Worm (Caenorhabditis elegans): ENCODE data around the gene B0348.2.

B0348.2 gene

DNA sequence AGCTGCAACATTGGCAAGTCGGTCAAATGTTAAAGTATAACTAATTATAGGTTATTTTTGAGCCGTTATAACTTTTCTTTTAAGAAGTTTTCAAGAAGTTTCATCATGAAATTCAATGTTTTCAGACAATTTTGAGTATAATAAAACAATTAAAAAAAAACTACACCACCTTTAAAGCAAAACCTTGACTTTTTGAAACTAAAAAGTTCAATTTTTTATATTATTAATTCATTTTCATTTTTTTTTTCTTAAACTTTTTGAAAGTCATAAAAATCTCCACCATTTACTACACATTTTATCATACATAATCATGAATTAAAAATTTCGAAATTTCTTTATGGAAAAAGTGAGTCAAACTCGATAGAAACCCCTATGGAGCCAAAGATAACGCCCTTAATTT lies at the start of gene B0348.2:
B0348.2 (plus strand) TSS at position 301 of the 400 bp plus-strand sequence.
- no peak for TF ChIP-seq lin-13 (tag; optimal IDR thresholded peaks at IDR 0.05)
- no peak for TF ChIP-seq nhr-28 (tag; optimal IDR thresholded peaks at IDR 0.05)
- TF ChIP-seq ceh-83 (GFP tag; optimal IDR thresholded peaks at IDR 0.05): no peak
- no peak for TF ChIP-seq elt-3 (tag; optimal IDR thresholded peaks at IDR 0.05)
- no peak for TF ChIP-seq ceh-43 (GFP tag; optimal IDR thresholded peaks at IDR 0.05)
- no peak for TF ChIP-seq flh-1 (GFP tag; optimal IDR thresholded peaks at IDR 0.05)
- no peak for TF ChIP-seq mab-5 (tag; optimal IDR thresholded peaks at IDR 0.05)
- no peak for TF ChIP-seq cnd-1 (tag; optimal IDR thresholded peaks at IDR 0.05)
- no peak for TF ChIP-seq ztf-11 (tag; optimal IDR thresholded peaks at IDR 0.05)
- no peak for TF ChIP-seq zip-8 (tag; optimal IDR thresholded peaks at IDR 0.05)

DNA sequence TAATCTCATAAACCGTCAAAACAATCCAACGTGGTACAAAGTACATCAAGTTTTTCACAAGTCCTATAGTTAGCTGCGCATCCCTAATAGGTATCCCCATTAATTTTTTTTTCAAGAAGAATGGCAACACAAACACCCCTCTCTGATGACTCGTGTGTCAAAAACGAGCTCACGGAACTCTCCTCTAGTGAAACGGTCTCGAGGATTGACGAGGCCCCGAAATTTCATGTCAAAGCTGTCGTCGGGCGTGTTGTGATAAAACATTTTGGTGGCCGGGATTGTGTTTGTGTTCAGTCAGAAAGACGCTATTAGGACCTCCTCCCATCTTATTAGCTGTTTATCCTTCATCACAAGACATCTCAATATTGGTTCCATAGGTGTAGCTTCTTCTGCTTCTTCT lies 43.8 kb upstream of the B0348.2 start, which contains the start of gene idpp-2:
idpp-2 (plus strand) TSS at position 301 of the 400 bp plus-strand sequence.
- TF ChIP-seq pha-4 (tag; optimal IDR thresholded peaks at IDR 0.05) (no peak), ceh-83 (GFP tag; optimal IDR thresholded peaks at IDR 0.05) (no peak), lin-32 (GFP tag; optimal IDR thresholded peaks at IDR 0.05) (no peak), flh-1 (GFP tag; optimal IDR thresholded peaks at IDR 0.05) (no peak)

DNA sequence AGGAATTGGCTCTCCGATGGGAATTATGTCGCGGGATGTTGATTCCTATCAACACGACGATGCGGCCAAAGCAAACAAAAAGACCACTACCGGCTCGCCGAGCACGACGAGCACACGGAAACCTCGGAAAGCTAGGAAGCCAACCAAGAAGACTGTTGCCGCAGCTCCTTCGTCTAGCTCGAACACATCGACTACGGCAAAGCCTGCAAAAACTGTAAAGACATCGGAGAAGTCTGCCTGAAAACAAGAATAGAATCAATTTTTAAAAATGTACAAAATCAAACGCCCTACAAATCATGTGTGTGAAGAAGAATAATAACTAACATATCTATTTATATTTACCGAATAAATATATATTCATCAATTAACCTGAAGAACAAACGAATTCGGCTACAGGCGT lies 38.8 kb upstream of the B0348.2 start:
- TF ChIP-seq mep-1 (tag; optimal IDR thresholded peaks at IDR 0.05) (no peak), ceh-39 (tag; optimal IDR thresholded peaks at IDR 0.05) (no peak), unc-62 (GFP tag; optimal IDR thresholded peaks at IDR 0.05) (no peak), elt-1 (tag; optimal IDR thresholded peaks at IDR 0.05; ENCODE audit: borderline replicate concordance, insufficient read depth) (no peak), cnd-1 (tag; optimal IDR thresholded peaks at IDR 0.05) (no peak), blmp-1 (tag; optimal IDR thresholded peaks at IDR 0.05) (no peak), nhr-12 (tag; optimal IDR thresholded peaks at IDR 0.05) (no peak), lin-32 (GFP tag; optimal IDR thresholded peaks at IDR 0.05) (no peak), hlh-1 (tag; optimal IDR thresholded peaks at IDR 0.05) (no peak), lsy-2 (tag; optimal IDR thresholded peaks at IDR 0.05) (no peak), elt-3 (tag; optimal IDR thresholded peaks at IDR 0.05) (no peak), unc-120 (tag; optimal IDR thresholded peaks at IDR 0.05; ENCODE audit: poor library complexity, severe bottlenecking) (no peak), zip-8 (tag; optimal IDR thresholded peaks at IDR 0.05) (no peak), ham-2 (GFP tag; optimal IDR thresholded peaks at IDR 0.05) (no peak), nhr-28 (tag; optimal IDR thresholded peaks at IDR 0.05) (no peak), nhr-2 (tag; optimal IDR thresholded peaks at IDR 0.05) (no peak)

DNA sequence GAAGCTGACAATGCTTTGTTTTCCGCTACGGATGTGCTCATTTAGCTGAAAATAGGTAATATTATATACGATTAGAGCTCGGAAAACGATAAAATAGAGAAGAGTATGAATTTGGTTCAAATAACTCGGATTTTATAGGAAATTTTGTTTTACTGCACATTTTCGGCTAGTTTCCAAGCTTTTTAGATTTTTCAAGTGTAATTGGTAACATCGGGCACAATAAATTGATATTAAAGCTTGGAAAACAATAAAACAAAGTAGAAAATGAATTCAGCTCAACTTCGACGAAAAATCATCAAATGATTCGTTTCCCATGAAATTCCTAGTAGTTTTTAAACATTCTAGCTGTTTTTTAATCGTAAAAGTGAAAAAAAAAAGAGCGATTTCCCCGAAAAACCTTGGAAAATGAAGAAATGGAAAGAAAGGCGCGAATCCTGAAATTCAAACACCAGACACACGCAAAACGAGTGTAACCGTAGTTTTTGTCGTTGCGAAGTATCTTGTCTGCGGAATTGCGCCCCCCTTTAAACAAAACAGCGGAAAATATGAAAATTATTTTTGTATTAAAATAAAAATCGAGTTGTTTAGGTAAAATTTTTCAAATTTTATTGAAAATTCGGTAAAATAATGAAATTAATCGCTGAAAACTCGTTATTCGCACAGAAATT lies 37.2 kb upstream of the B0348.2 start, which contains the start of gene ife-3:
ife-3 (minus strand) TSS at position 51 of the 668 bp plus-strand sequence.
- TF ChIP-seq ceh-43 (GFP tag; optimal IDR thresholded peaks at IDR 0.05) (no peak), nhr-2 (tag; optimal IDR thresholded peaks at IDR 0.05) (no peak), nhr-28 (tag; optimal IDR thresholded peaks at IDR 0.05) (no peak), unc-120 (tag; optimal IDR thresholded peaks at IDR 0.05; ENCODE audit: poor library complexity, severe bottlenecking) (no peak), sem-2 (GFP tag; optimal IDR thresholded peaks at IDR 0.05) (no peak), cnd-1 (tag; optimal IDR thresholded peaks at IDR 0.05) (no peak), blmp-1 (tag; optimal IDR thresholded peaks at IDR 0.05) (no peak), mep-1 (tag; optimal IDR thresholded peaks at IDR 0.05) (peak; percentile 39), flh-1 (GFP tag; optimal IDR thresholded peaks at IDR 0.05) (no peak), ces-1 (GFP tag; optimal IDR thresholded peaks at IDR 0.05) (peak; percentile 5), lsy-2 (tag; optimal IDR thresholded peaks at IDR 0.05) (peak; percentile 95), hlh-1 (tag; optimal IDR thresholded peaks at IDR 0.05) (peak; percentile 19), snpc-4 (tag; optimal IDR thresholded peaks at IDR 0.05) (no peak), nhr-12 (tag; optimal IDR thresholded peaks at IDR 0.05) (no peak), nhr-76 (tag; optimal IDR thresholded peaks at IDR 0.05) (no peak), zip-8 (tag; optimal IDR thresholded peaks at IDR 0.05) (no peak), unc-39 (tag; optimal IDR thresholded peaks at IDR 0.05) (no peak), mab-5 (tag; optimal IDR thresholded peaks at IDR 0.05) (no peak)

DNA sequence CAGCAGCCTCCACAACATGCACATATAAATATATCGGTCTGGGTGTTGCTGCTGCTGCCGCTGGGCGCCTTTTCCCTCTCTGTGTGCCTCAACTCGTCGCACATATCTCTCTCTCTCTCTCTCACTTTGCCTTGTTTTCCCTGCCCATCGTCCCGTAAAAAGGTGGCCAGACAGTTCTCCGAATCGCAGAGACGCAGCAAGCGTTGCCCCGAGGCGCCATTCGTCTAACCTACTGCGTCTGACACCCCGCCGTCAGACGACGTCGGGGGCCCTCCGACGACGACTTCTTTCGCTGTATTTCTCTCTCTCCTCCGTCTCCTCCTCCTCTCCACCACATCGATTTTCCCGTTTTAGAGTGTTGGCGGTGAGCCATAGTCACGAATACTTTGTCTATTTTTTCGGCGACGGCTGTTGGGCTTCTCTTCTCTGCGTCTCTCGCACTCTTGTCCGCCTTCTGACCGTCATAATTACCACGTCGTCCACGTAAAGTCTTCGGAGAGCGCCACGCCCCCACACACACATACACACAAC lies 36.3 kb upstream of the B0348.2 start, which contains the start of gene B0348.10:
B0348.10 (minus strand) TSS at position 24 of the 531 bp plus-strand sequence.
- TF ChIP-seq mab-5 (tag; optimal IDR thresholded peaks at IDR 0.05) (no peak), ham-2 (GFP tag; optimal IDR thresholded peaks at IDR 0.05) (peak; percentile 19), nhr-237 (tag; optimal IDR thresholded peaks at IDR 0.05) (peak; percentile 21), snpc-4 (tag; optimal IDR thresholded peaks at IDR 0.05) (no peak), ceh-43 (GFP tag; optimal IDR thresholded peaks at IDR 0.05) (no peak), ces-1 (GFP tag; optimal IDR thresholded peaks at IDR 0.05) (peak; percentile 53), zip-8 (tag; optimal IDR thresholded peaks at IDR 0.05) (no peak), unc-62 (GFP tag; optimal IDR thresholded peaks at IDR 0.05) (peak; percentile 78), unc-39 (tag; optimal IDR thresholded peaks at IDR 0.05) (no peak), ztf-11 (tag; optimal IDR thresholded peaks at IDR 0.05) (peak; percentile 1), mls-2 (tag; optimal IDR thresholded peaks at IDR 0.05) (peak; percentile 51), cnd-1 (tag; optimal IDR thresholded peaks at IDR 0.05) (no peak), sem-2 (GFP tag; optimal IDR thresholded peaks at IDR 0.05) (no peak), mep-1 (tag; optimal IDR thresholded peaks at IDR 0.05) (peak; percentile 20), unc-120 (tag; optimal IDR thresholded peaks at IDR 0.05; ENCODE audit: poor library complexity, severe bottlenecking) (peak; percentile 29), drap-1 (GFP tag; optimal IDR thresholded peaks at IDR 0.05) (peak; percentile 35), lsy-2 (tag; optimal IDR thresholded peaks at IDR 0.05) (peak; percentile 2), blmp-1 (tag; optimal IDR thresholded peaks at IDR 0.05) (no peak)

Data from whole organism, mixed stage, embryonic.